Fruit fly (Drosophila melanogaster) whole organism, embryonic: ENCODE data around the gene Asator.

ENCODE experiments used
- Awh ChIP-seq: fragments of 200-800 bp; sonication (Bioruptor generic); IDR thresholded peaks from 2 replicates; pipeline ENCODE4, ENCODE4 v1.3.6; 2022; ENCODE audit warnings: missing biosample characterization, missing genetic modification characterization
- BEAF-32 ChIP-seq: fragments of 200-800 bp; sonication (Bioruptor generic); optimal IDR thresholded peaks from 3 replicates; lab custom pipeline; 2017; ENCODE audit warnings: missing biosample characterization, missing genetic modification characterization, mild to moderate bottlenecking, moderate library complexity, missing genetic modification reagents
- CG1024 ChIP-seq: fragments of 200-800 bp; sonication (Bioruptor generic); IDR thresholded peaks from 2 replicates; pipeline ENCODE4 v1.3.6; 2022; ENCODE audit warnings: missing biosample characterization, missing genetic modification characterization
- CG11723 ChIP-seq: fragments of 200-800 bp; sonication (Bioruptor generic); optimal IDR thresholded peaks from 2 replicates; lab custom pipeline; 2017; ENCODE audit warnings: missing biosample characterization, mild to moderate bottlenecking, missing genetic modification characterization
- CG12071 ChIP-seq: fragments of 200-800 bp; sonication (Bioruptor generic); optimal IDR thresholded peaks from 3 replicates; lab custom pipeline; 2018; ENCODE audit warnings: missing biosample characterization, mild to moderate bottlenecking, missing genetic modification characterization
- CG13894 ChIP-seq: fragments of 200-800 bp; sonication (Bioruptor generic); optimal IDR thresholded peaks from 3 replicates; lab custom pipeline; 2018; ENCODE audit warnings: missing biosample characterization, mild to moderate bottlenecking, missing genetic modification characterization, moderate library complexity
- CG14710 ChIP-seq: fragments of 200-800 bp; sonication (Bioruptor generic); optimal IDR thresholded peaks from 3 replicates; lab custom pipeline; 2019; ENCODE audit warnings: missing biosample characterization, mild to moderate bottlenecking, missing genetic modification characterization, moderate library complexity
- CG1603 ChIP-seq: fragments of 200-800 bp; sonication (Bioruptor generic); optimal IDR thresholded peaks from 2 replicates; lab custom pipeline; 2019; ENCODE audit warnings: missing biosample characterization, mild to moderate bottlenecking, missing genetic modification characterization, moderate library complexity
- CG17361 ChIP-seq: fragments of 200-800 bp; sonication (Bioruptor generic); IDR thresholded peaks from 3 replicates; pipeline ENCODE4 v1.3.6; 2022; ENCODE audit warnings: missing biosample characterization, missing genetic modification characterization
- CG17802 ChIP-seq: fragments of 200-800 bp; sonication (Bioruptor generic); optimal IDR thresholded peaks from 2 replicates; lab custom pipeline; 2018; ENCODE audit warnings: missing biosample characterization, mild to moderate bottlenecking, missing genetic modification characterization, moderate library complexity
- CG2199 ChIP-seq: fragments of 200-800 bp; sonication (Bioruptor generic); IDR thresholded peaks from 3 replicates; pipeline ENCODE4 v1.3.6; 2022; ENCODE audit warnings: missing biosample characterization, missing genetic modification characterization
- CG30020 ChIP-seq: fragments of 200-800 bp; optimal IDR thresholded peaks from 2 replicates; lab custom pipeline; 2019; ENCODE audit warnings: missing biosample characterization, mild to moderate bottlenecking, missing genetic modification characterization, moderate library complexity
- CG31388 ChIP-seq: fragments of 200-800 bp; sonication (Bioruptor generic); optimal IDR thresholded peaks from 2 replicates; lab custom pipeline; 2016; ENCODE audit warnings: missing biosample characterization, missing genetic modification characterization
- CG32767 ChIP-seq: fragments of 200-800 bp; sonication (Bioruptor generic); IDR thresholded peaks from 2 replicates; pipeline ENCODE4 v1.3.6; 2022; ENCODE audit warnings: missing biosample characterization, missing genetic modification characterization
- CG7357 ChIP-seq: fragments of 200-800 bp; sonication (Bioruptor generic); IDR thresholded peaks from 3 replicates; pipeline ENCODE4 v1.3.6; 2022; ENCODE audit warnings: missing biosample characterization, missing genetic modification characterization
- CG8290 ChIP-seq, 3 experiments: fragments of 200-800 bp; sonication (Bioruptor generic); optimal IDR thresholded peaks; 2 replicates each; lab custom pipeline; 2016 to 2019; ENCODE audit warnings: missing biosample characterization in 3 of 3, missing genetic modification characterization in 3 of 3, mild to moderate bottlenecking in 2 of 3, moderate library complexity in 1 of 3
- CG9727 ChIP-seq: fragments of 200-800 bp; sonication (Bioruptor generic); optimal IDR thresholded peaks from 3 replicates; lab custom pipeline; 2017; ENCODE audit warnings: missing biosample characterization, mild to moderate bottlenecking, missing genetic modification characterization
- Chrac-16 ChIP-seq: fragments of 200-800 bp; sonication (Bioruptor generic); optimal IDR thresholded peaks from 3 replicates; lab custom pipeline; 2016; ENCODE audit warnings: missing biosample characterization, missing genetic modification characterization
- CrebB ChIP-seq: fragments of 200-800 bp; sonication (Bioruptor generic); optimal IDR thresholded peaks from 3 replicates; lab custom pipeline; 2018; ENCODE audit warnings: missing biosample characterization, mild to moderate bottlenecking, missing genetic modification characterization
- D ChIP-seq, 2 experiments: fragments of 200-800 bp in 1 of 2; fragments of >200 bp in 1 of 2; sonication (Bioruptor generic) in 1 of 2; optimal IDR thresholded peaks; 2 replicates in 1 of 2; 3 replicates in 1 of 2; lab custom pipeline; 2017; ENCODE audit warnings: mild to moderate bottlenecking in 1 of 2, missing biosample characterization in 1 of 2, missing genetic modification characterization in 1 of 2, missing genetic modification reagents in 1 of 2
- D19A ChIP-seq: fragments of 200-800 bp; optimal IDR thresholded peaks from 3 replicates; lab custom pipeline; 2019; ENCODE audit warnings: missing biosample characterization, mild to moderate bottlenecking, missing genetic modification characterization, moderate library complexity
- Dfd ChIP-seq, 2 experiments: fragments of >200 bp; optimal IDR thresholded peaks; 2 replicates each; lab custom pipeline; 2017; ENCODE audit warnings: missing biosample characterization in 2 of 2, missing genetic modification characterization in 2 of 2
- Dref ChIP-seq: fragments of 200-800 bp; sonication (Bioruptor generic); IDR thresholded peaks from 2 replicates; pipeline ENCODE4 v1.3.6; 2022; ENCODE audit warnings: missing biosample characterization, missing genetic modification characterization
- Eip74EF ChIP-seq, 2 experiments: fragments of 200-800 bp in 1 of 2; fragments of >200 bp in 1 of 2; sonication (Bioruptor generic) in 1 of 2; optimal IDR thresholded peaks; 2 replicates each; lab custom pipeline; 2017 to 2019; ENCODE audit warnings: missing biosample characterization in 2 of 2, missing genetic modification characterization in 2 of 2, mild to moderate bottlenecking in 1 of 2, moderate library complexity in 1 of 2
- Hr3 ChIP-seq: fragments of 200-800 bp; sonication (Bioruptor generic); optimal IDR thresholded peaks from 3 replicates; lab custom pipeline; 2016; ENCODE audit warnings: missing biosample characterization, missing genetic modification characterization
- MESR4 ChIP-seq: fragments of 200-800 bp; sonication (Bioruptor generic); optimal IDR thresholded peaks from 2 replicates; lab custom pipeline; 2018; ENCODE audit warnings: missing biosample characterization, mild to moderate bottlenecking, missing genetic modification characterization, moderate library complexity
- Myb ChIP-seq: fragments of 200-800 bp; sonication (Bioruptor generic); optimal IDR thresholded peaks from 2 replicates; lab custom pipeline; 2016; ENCODE audit warnings: missing biosample characterization, missing genetic modification characterization
- Scr ChIP-seq: fragments of 200-800 bp; sonication (Bioruptor generic); IDR thresholded peaks from 2 replicates; pipeline ENCODE4 v1.3.6; 2022; ENCODE audit warnings: missing biosample characterization, missing genetic modification characterization; ENCODE audit not compliant: partially characterized antibody
- ato ChIP-seq: fragments of 200-800 bp; sonication (Bioruptor generic); IDR thresholded peaks from 2 replicates; pipeline ENCODE4 v1.3.6; 2022; ENCODE audit warnings: missing biosample characterization, missing genetic modification characterization; ENCODE audit not compliant: partially characterized antibody
- bab2 ChIP-seq: fragments of 200-800 bp; sonication (Bioruptor generic); optimal IDR thresholded peaks from 2 replicates; lab custom pipeline; 2016; ENCODE audit warnings: missing biosample characterization, missing genetic modification characterization
- bsh ChIP-seq, 2 experiments: fragments of 200-800 bp; sonication (Bioruptor generic); optimal IDR thresholded peaks; 2 replicates each; lab custom pipeline; 2017 to 2018; ENCODE audit warnings: mild to moderate bottlenecking in 2 of 2, missing biosample characterization in 2 of 2, missing genetic modification characterization in 2 of 2, moderate library complexity in 1 of 2
- btn ChIP-seq: fragments of 200-800 bp; sonication (Bioruptor generic); optimal IDR thresholded peaks from 2 replicates; lab custom pipeline; 2016; ENCODE audit warnings: missing biosample characterization, missing genetic modification characterization
- ci ChIP-seq: fragments of 200-800 bp; sonication (Bioruptor generic); IDR thresholded peaks from 3 replicates; pipeline ENCODE4 v1.3.6; 2022; ENCODE audit warnings: missing biosample characterization, missing genetic modification characterization
- da ChIP-seq: fragments of 200-800 bp; sonication (Bioruptor generic); optimal IDR thresholded peaks from 2 replicates; lab custom pipeline; 2016; ENCODE audit warnings: missing biosample characterization, missing genetic modification characterization
- eve ChIP-seq, 2 experiments: fragments of >200 bp; optimal IDR thresholded peaks; 2 replicates each; lab custom pipeline; 2017; ENCODE audit warnings: missing biosample characterization in 2 of 2, missing genetic modification characterization in 2 of 2
- ftz-f1 ChIP-seq: fragments of 200-800 bp; sonication (Bioruptor generic); optimal IDR thresholded peaks from 2 replicates; lab custom pipeline; 2016; ENCODE audit warnings: missing biosample characterization, missing genetic modification characterization
- gem ChIP-seq: fragments of 200-800 bp; sonication (Bioruptor generic); optimal IDR thresholded peaks from 2 replicates; lab custom pipeline; 2019; ENCODE audit warnings: missing biosample characterization, mild to moderate bottlenecking, missing genetic modification characterization, moderate library complexity
- lbe ChIP-seq: fragments of 200-800 bp; sonication (Bioruptor generic); optimal IDR thresholded peaks from 2 replicates; lab custom pipeline; 2016; ENCODE audit warnings: missing biosample characterization, mild to moderate bottlenecking, missing genetic modification characterization
- lilli ChIP-seq: fragments of 200-800 bp; sonication (Bioruptor generic); optimal IDR thresholded peaks from 3 replicates; lab custom pipeline; 2016; ENCODE audit warnings: missing biosample characterization, missing genetic modification characterization
- lola ChIP-seq, 3 experiments: fragments of >200 bp in 2 of 3; fragments of 200-800 bp in 1 of 3; sonication (Bioruptor generic) in 1 of 3; optimal IDR thresholded peaks; 2 replicates each; lab custom pipeline; 2017 to 2019; ENCODE audit warnings: missing biosample characterization in 3 of 3, missing genetic modification characterization in 3 of 3, mild to moderate bottlenecking in 1 of 3, moderate library complexity in 1 of 3
- onecut ChIP-seq: fragments of 200-800 bp; sonication (Bioruptor generic); IDR thresholded peaks from 2 replicates; pipeline ENCODE4 v1.3.6; 2022; ENCODE audit warnings: missing biosample characterization, missing genetic modification characterization
- pan ChIP-seq, 4 experiments: fragments of >200 bp in 3 of 4; fragments of 200-800 bp in 1 of 4; sonication (Bioruptor generic) in 1 of 4; optimal IDR thresholded peaks in 3 of 4; IDR thresholded peaks in 1 of 4; 2 replicates each; pipeline versions ENCODE4 v1.3.6 to Lab custom; 2017 to 2022; ENCODE audit warnings: missing biosample characterization in 2 of 4, missing genetic modification characterization in 2 of 4, mixed read lengths in 1 of 4
- pros ChIP-seq: fragments of 200-800 bp; sonication (Bioruptor generic); optimal IDR thresholded peaks from 3 replicates; lab custom pipeline; 2019; ENCODE audit warnings: missing biosample characterization, mild to moderate bottlenecking, missing genetic modification characterization, moderate library complexity
- repo ChIP-seq: fragments of 200-800 bp; sonication (Bioruptor generic); optimal IDR thresholded peaks from 2 replicates; lab custom pipeline; 2016; ENCODE audit warnings: missing biosample characterization, missing genetic modification characterization
- row ChIP-seq: fragments of 200-800 bp; sonication (Bioruptor generic); IDR thresholded peaks from 3 replicates; pipeline ENCODE4 v1.3.6; 2022; ENCODE audit warnings: missing biosample characterization, missing genetic modification characterization
- ssp ChIP-seq: fragments of 200-800 bp; sonication (Bioruptor generic); IDR thresholded peaks from 2 replicates; pipeline ENCODE4 v1.3.6; 2022; ENCODE audit warnings: missing biosample characterization, missing genetic modification characterization
- vnd ChIP-seq: fragments of 200-800 bp; sonication (Bioruptor generic); IDR thresholded peaks from 3 replicates; pipeline ENCODE4 v1.3.6; 2022; ENCODE audit warnings: missing biosample characterization, missing genetic modification characterization; ENCODE audit not compliant: partially characterized antibody

Asator gene

dm6 chr4:468031-468430 is 20.8 kb downstream of the Asator start:
- TF ChIP-seq MESR4 (GFP tag; lab: Kevin White, UChicago) (peak; percentile 2), CG31388 (GFP tag; lab: Kevin White, UChicago) (no peak), CG32767 (GFP tag; lab: Robert Waterston, UW) (no peak), ftz-f1 (no peak), lilli (GFP tag; lab: Kevin White, UChicago) (no peak), onecut (peak; percentile 78), CG9727 (GFP tag; lab: Kevin White, UChicago) (no peak), CG13894 (peak; percentile 76), CG1603 (peak; percentile 23), lola (GFP tag; optimal IDR thresholded peaks at IDR 0.05; lab: Kevin White, UChicago) (no peak), CrebB (no peak), CG11723 (GFP tag; lab: Kevin White, UChicago) (peak; percentile 36), repo (GFP tag; lab: Kevin White, UChicago) (no peak), CG8290 (GFP tag; optimal IDR thresholded peaks at IDR 0.05; lab: Kevin White, UChicago) (peak; percentile 28), CG8290 (tag; optimal IDR thresholded peaks at IDR 0.05; lab: Kevin White, UChicago) (no peak), eve (GFP tag; optimal IDR thresholded peaks at IDR 0.05; lab: Kevin White, UChicago) (peak in 1 of 2 experiments; percentile 57), D19A (tag; lab: Kevin White, UChicago) (peak; percentile 53), CG2199 (GFP tag; lab: Robert Waterston, UW) (peak; percentile 91), Scr (GFP tag; lab: Robert Waterston, UW) (no peak), pros (GFP tag; lab: Kevin White, UChicago) (peak; percentile 82), pan (optimal IDR thresholded peaks at IDR 0.05; lab: Kevin White, UChicago) (no peak), pan (GFP tag; optimal IDR thresholded peaks at IDR 0.05 in 1 of 2, IDR thresholded peaks at IDR 0.05 in 1 of 2) (no peak), Myb (peak; percentile 4), row (no peak)

- TF ChIP-seq Dfd (GFP tag; optimal IDR thresholded peaks at IDR 0.05; lab: Kevin White, UChicago) (no peak), CG17802 (tag; lab: Kevin White, UChicago) (peak; percentile 80), Dref (GFP tag; lab: Robert Waterston, UW) (no peak), bab2 (GFP tag; lab: Kevin White, UChicago) (no peak), ci (no peak), Hr3 (GFP tag; lab: Kevin White, UChicago) (peak; percentile 19), CG1603 (peak; percentile 57), ato (GFP tag; lab: Robert Waterston, UW) (no peak), D (optimal IDR thresholded peaks at IDR 0.05; lab: Kevin White, UChicago) (no peak), D (GFP tag; optimal IDR thresholded peaks at IDR 0.05; lab: Kevin White, UChicago) (no peak), gem (peak; percentile 9), CG14710 (tag; lab: Kevin White, UChicago) (no peak), Chrac-16 (GFP tag; lab: Kevin White, UChicago) (no peak), ssp (GFP tag; lab: Robert Waterston, UW) (peak; percentile 92), MESR4 (GFP tag; lab: Kevin White, UChicago) (peak; percentile 28), da (GFP tag; lab: Kevin White, UChicago) (no peak), btn (GFP tag; lab: Kevin White, UChicago) (no peak), CG1024 (GFP tag; lab: Robert Waterston, UW) (peak; percentile 93; the same call in 1 of the 2 replicates), CG7357 (GFP tag; lab: Robert Waterston, UW) (peak; percentile 68; the same call in 2 of the 3 replicates), BEAF-32 (GFP tag; lab: Kevin White, UChicago) (peak; percentile 35), vnd (GFP tag; lab: Robert Waterston, UW) (no peak), lola (GFP tag; optimal IDR thresholded peaks at IDR 0.05; lab: Kevin White, UChicago) (peak in 1 of 3 experiments; percentile 93), CG12071 (GFP tag; lab: Kevin White, UChicago) (no peak), lbe (GFP tag; lab: Kevin White, UChicago) (no peak), CG17361 (GFP tag; lab: Robert Waterston, UW) (peak; percentile 33; the same call in 1 of the 3 replicates), bsh (GFP tag; optimal IDR thresholded peaks at IDR 0.05; lab: Kevin White, UChicago) (no peak), Awh (GFP tag; lab: Robert Waterston, UW) (no peak), CG30020 (peak; percentile 96), Eip74EF (GFP tag; optimal IDR thresholded peaks at IDR 0.05; lab: Kevin White, UChicago) (peak in 1 of 2 experiments; percentile 49)
These were observed 21.7 kb downstream of the Asator start, which contains the start of gene CG33941 for dm6 chr4:466976-467639. TSS of gene CG33941 (plus strand) at chr4:467497.
